Worm (Caenorhabditis elegans): ENCODE data around the gene vps-50.

vps-50 gene

ce11 chrIII:10848858-10849257 lies 20.1 kb upstream of the vps-50 start, which contains the start of the genes fbxb-85 and hex-3 (continued):
- TF ChIP-seq ceh-14 (tag; optimal IDR thresholded peaks at IDR 0.05): peak; percentile 66
- TF ChIP-seq pat-9 (tag; optimal IDR thresholded peaks at IDR 0.05): peak; percentile 77
- TF ChIP-seq hlh-6 (tag; optimal IDR thresholded peaks at IDR 0.05): peak; percentile 80
- TF ChIP-seq ama-1 (optimal IDR thresholded peaks at IDR 0.05): no peak
- TF ChIP-seq fkh-10 (GFP tag; optimal IDR thresholded peaks at IDR 0.05): no peak
- TF ChIP-seq ceh-18 (tag; optimal IDR thresholded peaks at IDR 0.05): peak; percentile 93
- no peak for TF ChIP-seq ceh-22 (tag; optimal IDR thresholded peaks at IDR 0.05)
- peak; percentile 88 for TF ChIP-seq unc-86 (tag; optimal IDR thresholded peaks at IDR 0.05)
- TF ChIP-seq ttx-3 (tag; optimal IDR thresholded peaks at IDR 0.05): peak; percentile 80
- TF ChIP-seq nfya-1 (tag; optimal IDR thresholded peaks at IDR 0.05): peak; percentile 94
- TF ChIP-seq sdc-2 (tag; optimal IDR thresholded peaks at IDR 0.05): peak; percentile 46
- no peak for TF ChIP-seq mec-3 (tag; optimal IDR thresholded peaks at IDR 0.05; ENCODE audit: borderline replicate concordance)
- peak; percentile 62 for TF ChIP-seq madf-2 (tag; optimal IDR thresholded peaks at IDR 0.05)
- peak; percentile 75 for TF ChIP-seq F13H6.1 (tag; optimal IDR thresholded peaks at IDR 0.05)
- no peak for TF ChIP-seq pax-1 (tag; optimal IDR thresholded peaks at IDR 0.05)
- peak; percentile 65 for TF ChIP-seq che-1 (tag; optimal IDR thresholded peaks at IDR 0.05)
- peak; percentile 50 for TF ChIP-seq gmeb-2 (tag; optimal IDR thresholded peaks at IDR 0.05)
- no peak for TF ChIP-seq tbx-7 (tag; optimal IDR thresholded peaks at IDR 0.05)
- TF ChIP-seq K02D7.2 (tag; optimal IDR thresholded peaks at IDR 0.05): peak; percentile 39
- TF ChIP-seq unc-42 (tag; optimal IDR thresholded peaks at IDR 0.05): peak; percentile 97
- peak; percentile 71 for TF ChIP-seq ceh-6 (GFP tag; optimal IDR thresholded peaks at IDR 0.05)

DNA sequence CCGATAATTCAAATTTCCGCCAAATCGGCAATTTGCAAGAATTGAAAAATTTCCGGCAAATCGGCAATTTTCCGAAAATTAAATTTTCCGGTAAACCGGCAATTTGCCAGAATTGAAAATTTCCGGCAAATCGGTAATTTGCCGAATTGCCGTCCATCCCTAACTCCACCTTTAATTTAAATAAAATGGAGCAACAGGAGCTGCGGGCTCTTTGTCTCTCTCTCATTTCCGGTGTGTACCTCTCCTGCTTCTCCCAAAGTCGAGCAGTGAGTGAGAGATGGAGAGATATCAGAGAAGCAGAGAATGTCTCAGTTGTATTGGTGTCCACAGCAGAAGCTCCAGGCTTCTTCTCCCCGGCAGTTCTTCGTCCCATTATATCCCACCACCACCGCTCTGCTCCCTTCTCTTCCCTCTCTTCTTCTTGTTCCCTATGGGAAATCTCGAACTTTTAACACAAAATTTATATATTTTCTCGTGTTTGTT lies 13.6 kb upstream of the vps-50 start, which contains the start of gene Y39A1C.1:
Gene Y39A1C.1, plus strand, starts transcription at position 51 of the 483 bp plus-strand sequence.
- TF ChIP-seq hlh-30 (tag; optimal IDR thresholded peaks at IDR 0.05; ENCODE audit: insufficient read depth): no peak
- no peak for TF ChIP-seq sox-4 (tag; optimal IDR thresholded peaks at IDR 0.05)
- TF ChIP-seq ceh-18 (tag; optimal IDR thresholded peaks at IDR 0.05): peak; percentile 38
- TF ChIP-seq pqm-1 (tag; optimal IDR thresholded peaks at IDR 0.05): no peak
- no peak for TF ChIP-seq hlh-15 (tag; optimal IDR thresholded peaks at IDR 0.05)
- no peak for TF ChIP-seq ceh-45 (GFP tag; IDR thresholded peaks at IDR 0.05)
- TF ChIP-seq ceh-14 (tag; optimal IDR thresholded peaks at IDR 0.05): peak; percentile 5
- peak; percentile 29 for TF ChIP-seq tbx-2 (tag; optimal IDR thresholded peaks at IDR 0.05)
- TF ChIP-seq sox-2 (GFP tag; IDR thresholded peaks at IDR 0.05): no peak
- no peak for TF ChIP-seq dve-1 (tag; optimal IDR thresholded peaks at IDR 0.05)
- no peak for TF ChIP-seq ztf-16 (tag; optimal IDR thresholded peaks at IDR 0.05)
- no peak for TF ChIP-seq ceh-24 (tag; optimal IDR thresholded peaks at IDR 0.05)
- peak; percentile 28 for TF ChIP-seq ceh-34 (tag; optimal IDR thresholded peaks at IDR 0.05)
- TF ChIP-seq Y22D7AL.16 (tag; optimal IDR thresholded peaks at IDR 0.05): no peak
- TF ChIP-seq odd-2 (tag; optimal IDR thresholded peaks at IDR 0.05): no peak
- TF ChIP-seq ceh-9 (tag; optimal IDR thresholded peaks at IDR 0.05): no peak
- TF ChIP-seq unc-55 (GFP tag; optimal IDR thresholded peaks at IDR 0.05): peak; percentile 6
- TF ChIP-seq unc-42 (tag; optimal IDR thresholded peaks at IDR 0.05): peak; percentile 43
- TF ChIP-seq ceh-31 (tag; optimal IDR thresholded peaks at IDR 0.05): peak; percentile 61
- no peak for TF ChIP-seq elt-2 (tag; optimal IDR thresholded peaks at IDR 0.05)
- TF ChIP-seq mec-3 (tag; optimal IDR thresholded peaks at IDR 0.05; ENCODE audit: borderline replicate concordance): peak; percentile 12
- TF ChIP-seq madf-2 (tag; optimal IDR thresholded peaks at IDR 0.05): no peak
- TF ChIP-seq syd-9 (tag; optimal IDR thresholded peaks at IDR 0.05): no peak
- TF ChIP-seq lim-6 (tag; optimal IDR thresholded peaks at IDR 0.05): no peak
- no peak for TF ChIP-seq elt-4 (tag; optimal IDR thresholded peaks at IDR 0.05)
- TF ChIP-seq pros-1 (tag; optimal IDR thresholded peaks at IDR 0.05): no peak
- no peak for TF ChIP-seq ceh-22 (tag; optimal IDR thresholded peaks at IDR 0.05)
- no peak for TF ChIP-seq dmd-4 (tag; optimal IDR thresholded peaks at IDR 0.05; ENCODE audit: borderline replicate concordance)
- TF ChIP-seq K02D7.2 (tag; optimal IDR thresholded peaks at IDR 0.05): no peak
- peak; percentile 37 for TF ChIP-seq ceh-19 (GFP tag; optimal IDR thresholded peaks at IDR 0.05)
- no peak for TF ChIP-seq pag-3 (tag; optimal IDR thresholded peaks at IDR 0.05; ENCODE audit: borderline replicate concordance)
- peak; percentile 11 for TF ChIP-seq ref-2 (tag; optimal IDR thresholded peaks at IDR 0.05)
- no peak for TF ChIP-seq pha-4 (tag; optimal IDR thresholded peaks at IDR 0.05)
- TF ChIP-seq C08G9.2 (tag; optimal IDR thresholded peaks at IDR 0.05): peak; percentile 2
- no peak for TF ChIP-seq ets-4 (tag; optimal IDR thresholded peaks at IDR 0.05)
- TF ChIP-seq nfya-1 (tag; optimal IDR thresholded peaks at IDR 0.05): peak; percentile 37
- no peak for TF ChIP-seq pax-1 (tag; optimal IDR thresholded peaks at IDR 0.05)

Data from whole organism, late embryonic.